Fruit fly (Drosophila melanogaster) whole organism, adult: ENCODE measurements around the gene CG14312.

ENCODE experiments used
- CG11617 ChIP-seq: fragments of 200-800 bp; sonication (Bioruptor generic); optimal IDR thresholded peaks from 2 replicates; lab custom pipeline; 2017; ENCODE audit warnings: mild to moderate bottlenecking, missing biosample characterization, missing genetic modification reagents, missing genetic modification characterization
- bab1 ChIP-seq: fragments of 200-800 bp; sonication (Bioruptor generic); optimal IDR thresholded peaks from 3 replicates; lab custom pipeline; 2019; ENCODE audit warnings: missing biosample characterization, mild to moderate bottlenecking, missing genetic modification characterization, moderate library complexity
- kay ChIP-seq: fragments of 200-800 bp; sonication (Bioruptor generic); peaks from one replicate; lab custom pipeline; 2016; ENCODE audit warnings: missing biosample characterization, missing genetic modification characterization, borderline replicate concordance

- TF ChIP-seq bab1 (GFP tag; lab: Kevin White, UChicago) (no peak), kay (GFP tag; lab: Kevin White, UChicago) (no peak), CG11617 (GFP tag; lab: Kevin White, UChicago) (no peak)
Observed at dm6 chr3R:18328842-18329241, 45.5 kb upstream of the CG14312 start, which contains the start of gene naz.
